Fruit fly (Drosophila melanogaster): ENCODE data around the gene sim.

sim gene

DNA sequence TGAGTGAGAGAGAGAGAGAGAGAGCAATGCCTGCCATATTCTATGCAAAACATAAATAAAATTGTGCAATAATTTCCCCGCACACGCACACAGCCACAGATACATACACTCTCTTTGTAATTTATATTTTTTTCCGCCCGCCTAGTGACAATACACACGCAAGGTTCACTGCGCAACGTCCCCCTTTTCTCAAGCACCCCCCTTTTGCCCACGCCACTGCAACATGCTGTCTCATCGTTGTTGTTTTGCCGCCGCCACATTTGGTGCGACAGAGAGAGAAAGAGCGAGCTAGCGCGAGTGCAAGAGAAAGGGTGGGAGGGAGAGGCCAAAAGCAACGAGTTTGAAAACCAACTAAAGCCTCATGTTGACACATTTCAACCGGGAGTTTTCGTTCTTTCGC lies 45.2 kb upstream of the sim start (continued):
- peak; percentile 77 for TF ChIP-seq Ada2b (GFP tag; IDR thresholded peaks at IDR 0.05)
- TF ChIP-seq CG10274 (GFP tag; optimal IDR thresholded peaks at IDR 0.05): no peak
- peak in 1 of 3 experiments; percentile 3 for TF ChIP-seq lola (GFP tag; optimal IDR thresholded peaks at IDR 0.05)
- TF ChIP-seq CG31224 (GFP tag; IDR thresholded peaks at IDR 0.05): peak; percentile 51
- TF ChIP-seq Nf-YC (tag; optimal IDR thresholded peaks at IDR 0.05): peak; percentile 19
- peak; percentile 66 for TF ChIP-seq eyg (GFP tag; optimal IDR thresholded peaks at IDR 0.05)
- peak; percentile 62 for TF ChIP-seq Rx (GFP tag; IDR thresholded peaks at IDR 0.05)
- peak; percentile 74; the same call in 2 of the 3 replicates for TF ChIP-seq sr (GFP tag; IDR thresholded peaks at IDR 0.05)
- no peak for TF ChIP-seq CG1529 (GFP tag; optimal IDR thresholded peaks at IDR 0.05)
- TF ChIP-seq CG7987 (GFP tag; optimal IDR thresholded peaks at IDR 0.05): peak; percentile 64
- peak; percentile 48 for TF ChIP-seq nmo (GFP tag; optimal IDR thresholded peaks at IDR 0.05)
- TF ChIP-seq CG6689 (GFP tag; IDR thresholded peaks at IDR 0.05): peak; percentile 53; the same call in 1 of the 2 replicates
- peak; percentile 78 for TF ChIP-seq chm (GFP tag; IDR thresholded peaks at IDR 0.05)
- TF ChIP-seq cad (GFP tag; optimal IDR thresholded peaks at IDR 0.05): no peak
- 0 out of 3 replicates have a peak, but pooled peaks have one; percentile 23 for TF ChIP-seq Mrtf (GFP tag; IDR thresholded peaks at IDR 0.05)
- TF ChIP-seq HmgZ (tag; optimal IDR thresholded peaks at IDR 0.05): no peak
- peak; percentile 96 for TF ChIP-seq crol (GFP tag; IDR thresholded peaks at IDR 0.05)
- TF ChIP-seq Dfd (GFP tag; optimal IDR thresholded peaks at IDR 0.05): no peak
- TF ChIP-seq fru (optimal IDR thresholded peaks at IDR 0.05): no peak
- TF ChIP-seq CG18011 (GFP tag; optimal IDR thresholded peaks at IDR 0.05): no peak
- TF ChIP-seq CG17912 (GFP tag; optimal IDR thresholded peaks at IDR 0.05): no peak
- TF ChIP-seq CG13894 (tag; optimal IDR thresholded peaks at IDR 0.05): no peak
- TF ChIP-seq CG14441 (GFP tag; IDR thresholded peaks at IDR 0.05): peak; percentile 82
- peak; percentile 1 for TF ChIP-seq sug (tag; optimal IDR thresholded peaks at IDR 0.05)
- TF ChIP-seq peb (GFP tag; IDR thresholded peaks at IDR 0.05): no peak; the same call in 1 of the 2 replicates
- TF ChIP-seq insv (GFP tag; optimal IDR thresholded peaks at IDR 0.05): no peak
- TF ChIP-seq CG15073 (GFP tag; optimal IDR thresholded peaks at IDR 0.05): no peak
- TF ChIP-seq CG13287 (GFP tag; IDR thresholded peaks at IDR 0.05; ENCODE audit: partially characterized antibody): no peak
- peak; percentile 29 for TF ChIP-seq schlank (tag; optimal IDR thresholded peaks at IDR 0.05)
- no peak for TF ChIP-seq CG15011 (GFP tag; optimal IDR thresholded peaks at IDR 0.05)
- TF ChIP-seq bcd (GFP tag; optimal IDR thresholded peaks at IDR 0.05): peak; percentile 63
- TF ChIP-seq Elba2 (GFP tag; optimal IDR thresholded peaks at IDR 0.05): no peak
- TF ChIP-seq NfI (GFP tag; optimal IDR thresholded peaks at IDR 0.05): peak; percentile 58
- TF ChIP-seq TFAM (GFP tag; optimal IDR thresholded peaks at IDR 0.05): no peak
- TF ChIP-seq CG14667 (GFP tag; IDR thresholded peaks at IDR 0.05): peak; percentile 38; the same call in 1 of the 2 replicates
- TF ChIP-seq Fer2 (tag; optimal IDR thresholded peaks at IDR 0.05): no peak
- TF ChIP-seq D19A (tag; optimal IDR thresholded peaks at IDR 0.05): peak; percentile 53
- TF ChIP-seq ash1 (GFP tag; optimal IDR thresholded peaks at IDR 0.05): peak; percentile 78
- peak; percentile 51 for TF ChIP-seq esg (GFP tag; conservative IDR thresholded peaks at IDR 0.05)
- TF ChIP-seq zen2 (GFP tag; IDR thresholded peaks at IDR 0.05; ENCODE audit: partially characterized antibody): no peak
- no peak for TF ChIP-seq Doc2 (GFP tag; IDR thresholded peaks at IDR 0.05)
- TF ChIP-seq cato (GFP tag; optimal IDR thresholded peaks at IDR 0.05; ENCODE audit: borderline replicate concordance): no peak
- 0 out of 2 replicates have a peak, but pooled peaks have one; percentile 45 for TF ChIP-seq CG32767 (GFP tag; IDR thresholded peaks at IDR 0.05)
- TF ChIP-seq CG30431 (GFP tag; optimal IDR thresholded peaks at IDR 0.05): peak; percentile 1
- peak; percentile 22 for TF ChIP-seq tup (GFP tag; optimal IDR thresholded peaks at IDR 0.05)
- TF ChIP-seq twi (tag; optimal IDR thresholded peaks at IDR 0.05): peak; percentile 18
- no peak for TF ChIP-seq CG6254 (GFP tag; optimal IDR thresholded peaks at IDR 0.05)
- TF ChIP-seq CG18262 (tag; optimal IDR thresholded peaks at IDR 0.05): peak; percentile 40
- no peak for TF ChIP-seq Kr (GFP tag; optimal IDR thresholded peaks at IDR 0.05)
- no peak for TF ChIP-seq luna (GFP tag; optimal IDR thresholded peaks at IDR 0.05)
- TF ChIP-seq CG10209 (GFP tag; optimal IDR thresholded peaks at IDR 0.05): peak; percentile 54

Data from whole organism, embryonic.